Fruit fly (Drosophila melanogaster) whole organism, embryonic: ENCODE measurements around the gene Nse4.
A peak's percentile ranks its signal among the peaks of the same experiment; 100 is the strongest.

ENCODE experiments used
- BEAF-32 ChIP-seq: fragments of 200-800 bp; sonication (Bioruptor generic); optimal IDR thresholded peaks from 3 replicates; lab custom pipeline; 2017; ENCODE audit warnings: missing biosample characterization, missing genetic modification characterization, mild to moderate bottlenecking, moderate library complexity, missing genetic modification reagents
- Bgb ChIP-seq: fragments of 200-800 bp; sonication (Bioruptor generic); IDR thresholded peaks from 2 replicates; pipeline ENCODE4 v1.3.6; 2022; ENCODE audit warnings: missing biosample characterization, missing genetic modification characterization; ENCODE audit not compliant: partially characterized antibody
- BtbVII ChIP-seq: fragments of 200-800 bp; sonication (Bioruptor generic); optimal IDR thresholded peaks from 3 replicates; lab custom pipeline; 2017; ENCODE audit warnings: missing biosample characterization, mild to moderate bottlenecking, missing genetic modification characterization
- CG10321 ChIP-seq: fragments of 200-800 bp; sonication (Bioruptor generic); IDR thresholded peaks from 2 replicates; pipeline ENCODE4 v1.3.6; 2022; ENCODE audit warnings: missing biosample characterization, missing genetic modification characterization
- CG10366 ChIP-seq: fragments of 200-800 bp; sonication (Bioruptor generic); IDR thresholded peaks from 2 replicates; pipeline ENCODE4 v1.3.6; 2022; ENCODE audit warnings: missing biosample characterization, missing genetic modification characterization
- CG11093 ChIP-seq: fragments of 200-800 bp; sonication (Bioruptor generic); IDR thresholded peaks from 3 replicates; pipeline ENCODE4 v1.3.6; 2022; ENCODE audit warnings: missing biosample characterization, missing genetic modification characterization
- CG11247 ChIP-seq: fragments of 200-800 bp; sonication (Bioruptor generic); IDR thresholded peaks from 2 replicates; pipeline ENCODE4 v1.3.6; 2022; ENCODE audit warnings: missing biosample characterization, missing genetic modification characterization
- CG12155 ChIP-seq: fragments of 200-800 bp; sonication (Bioruptor generic); optimal IDR thresholded peaks from 3 replicates; lab custom pipeline; 2016; ENCODE audit warnings: missing biosample characterization, missing genetic modification characterization
- CG13287 ChIP-seq: fragments of 200-800 bp; sonication (Bioruptor generic); IDR thresholded peaks from 2 replicates; pipeline ENCODE4 v1.3.6; 2022; ENCODE audit warnings: missing biosample characterization, missing genetic modification characterization; ENCODE audit not compliant: partially characterized antibody
- CG15073 ChIP-seq: fragments of 200-800 bp; sonication (Bioruptor generic); optimal IDR thresholded peaks from 2 replicates; lab custom pipeline; 2016; ENCODE audit warnings: missing biosample characterization, missing genetic modification characterization
- CG15514 ChIP-seq: fragments of 200-800 bp; sonication (Bioruptor generic); optimal IDR thresholded peaks from 3 replicates; lab custom pipeline; 2017; ENCODE audit warnings: missing biosample characterization, missing genetic modification characterization, mild to moderate bottlenecking, moderate library complexity, missing genetic modification reagents
- CG1792 ChIP-seq: fragments of 200-800 bp; sonication (Bioruptor generic); optimal IDR thresholded peaks from 2 replicates; lab custom pipeline; 2016; ENCODE audit warnings: missing biosample characterization, missing genetic modification characterization
- CG2116 ChIP-seq: fragments of 200-800 bp; sonication (Bioruptor generic); optimal IDR thresholded peaks from 3 replicates; lab custom pipeline; 2018; ENCODE audit warnings: missing biosample characterization, mild to moderate bottlenecking, missing genetic modification characterization
- CG32767 ChIP-seq: fragments of 200-800 bp; sonication (Bioruptor generic); IDR thresholded peaks from 2 replicates; pipeline ENCODE4 v1.3.6; 2022; ENCODE audit warnings: missing biosample characterization, missing genetic modification characterization
- CG5180 ChIP-seq: fragments of 200-800 bp; sonication (Bioruptor generic); optimal IDR thresholded peaks from 3 replicates; lab custom pipeline; 2017; ENCODE audit warnings: missing biosample characterization, missing genetic modification characterization, mild to moderate bottlenecking, moderate library complexity, missing genetic modification reagents
- CG6654 ChIP-seq: fragments of 200-800 bp; sonication (Bioruptor generic); optimal IDR thresholded peaks from 2 replicates; lab custom pipeline; 2017; ENCODE audit warnings: missing biosample characterization, mild to moderate bottlenecking, missing genetic modification characterization
- Dll ChIP-seq: fragments of 200-800 bp; sonication (Bioruptor generic); IDR thresholded peaks from 4 replicates; pipeline ENCODE4 v1.3.6; 2022; ENCODE audit warnings: missing biosample characterization, missing genetic modification characterization; ENCODE audit not compliant: partially characterized antibody
- Dp ChIP-seq: fragments of 200-800 bp; sonication (Bioruptor generic); optimal IDR thresholded peaks from 2 replicates; lab custom pipeline; 2018; ENCODE audit warnings: missing biosample characterization, mild to moderate bottlenecking, missing genetic modification characterization, moderate library complexity
- Dref ChIP-seq: fragments of 200-800 bp; sonication (Bioruptor generic); IDR thresholded peaks from 2 replicates; pipeline ENCODE4 v1.3.6; 2022; ENCODE audit warnings: missing biosample characterization, missing genetic modification characterization
- E2f2 ChIP-seq: fragments of 200-800 bp; sonication (Bioruptor generic); IDR thresholded peaks from 2 replicates; pipeline ENCODE4 v1.3.6; 2022; ENCODE audit warnings: missing biosample characterization, missing genetic modification characterization
- HmgD ChIP-seq: fragments of 200-800 bp; sonication (Bioruptor generic); optimal IDR thresholded peaks from 3 replicates; lab custom pipeline; 2016; ENCODE audit warnings: missing biosample characterization, missing genetic modification characterization
- MBD-R2 ChIP-seq: fragments of 200-800 bp; sonication (Bioruptor generic); IDR thresholded peaks from 2 replicates; pipeline ENCODE4 v1.3.6; 2022; ENCODE audit warnings: missing biosample characterization, missing genetic modification characterization
- Mes4 ChIP-seq: fragments of 200-800 bp; sonication (Bioruptor generic); optimal IDR thresholded peaks from 2 replicates; lab custom pipeline; 2016; ENCODE audit warnings: missing biosample characterization, missing genetic modification characterization
- Myb ChIP-seq: fragments of 200-800 bp; sonication (Bioruptor generic); optimal IDR thresholded peaks from 2 replicates; lab custom pipeline; 2016; ENCODE audit warnings: missing biosample characterization, missing genetic modification characterization
- Scr ChIP-seq: fragments of 200-800 bp; sonication (Bioruptor generic); IDR thresholded peaks from 2 replicates; pipeline ENCODE4 v1.3.6; 2022; ENCODE audit warnings: missing biosample characterization, missing genetic modification characterization; ENCODE audit not compliant: partially characterized antibody
- YL-1 ChIP-seq: fragments of 200-800 bp; sonication (Bioruptor generic); optimal IDR thresholded peaks from 3 replicates; lab custom pipeline; 2017; ENCODE audit warnings: missing biosample characterization, mild to moderate bottlenecking, missing genetic modification characterization
- ac ChIP-seq: fragments of 200-800 bp; sonication (Bioruptor generic); optimal IDR thresholded peaks from 3 replicates; lab custom pipeline; 2017; ENCODE audit warnings: missing biosample characterization, mild to moderate bottlenecking, missing genetic modification characterization
- amos ChIP-seq: fragments of 200-800 bp; sonication (Bioruptor generic); IDR thresholded peaks from 2 replicates; pipeline ENCODE4 v1.3.6; 2022; ENCODE audit warnings: missing biosample characterization, missing genetic modification characterization; ENCODE audit not compliant: partially characterized antibody
- bowl ChIP-seq: fragments of 200-800 bp; sonication (Bioruptor generic); IDR thresholded peaks from 2 replicates; pipeline ENCODE4 v1.3.6; 2022; ENCODE audit warnings: missing biosample characterization, missing genetic modification characterization
- chinmo ChIP-seq: fragments of 200-800 bp; sonication (Bioruptor generic); IDR thresholded peaks from 4 replicates; pipeline ENCODE4 v1.3.6; 2022; ENCODE audit warnings: missing biosample characterization, missing genetic modification characterization; ENCODE audit not compliant: partially characterized antibody
- dimm ChIP-seq: fragments of 200-800 bp; sonication (Bioruptor generic); IDR thresholded peaks from 2 replicates; pipeline ENCODE4 v1.3.6; 2022; ENCODE audit warnings: missing biosample characterization, missing genetic modification characterization
- eve ChIP-seq, 2 experiments: fragments of >200 bp; optimal IDR thresholded peaks; 2 replicates each; lab custom pipeline; 2017; ENCODE audit warnings: missing biosample characterization in 2 of 2, missing genetic modification characterization in 2 of 2
- fu2 ChIP-seq: fragments of 200-800 bp; sonication (Bioruptor generic); optimal IDR thresholded peaks from 2 replicates; lab custom pipeline; 2016; ENCODE audit warnings: missing biosample characterization, missing genetic modification characterization
- hbn ChIP-seq: fragments of 200-800 bp; sonication (Bioruptor generic); IDR thresholded peaks from 2 replicates; pipeline ENCODE4 v1.3.6; 2022; ENCODE audit warnings: missing biosample characterization, missing genetic modification characterization; ENCODE audit not compliant: partially characterized antibody
- lbe ChIP-seq: fragments of 200-800 bp; sonication (Bioruptor generic); optimal IDR thresholded peaks from 2 replicates; lab custom pipeline; 2016; ENCODE audit warnings: missing biosample characterization, mild to moderate bottlenecking, missing genetic modification characterization
- lilli ChIP-seq: fragments of 200-800 bp; sonication (Bioruptor generic); optimal IDR thresholded peaks from 3 replicates; lab custom pipeline; 2016; ENCODE audit warnings: missing biosample characterization, missing genetic modification characterization
- luna ChIP-seq: fragments of 200-800 bp; sonication (Bioruptor generic); optimal IDR thresholded peaks from 2 replicates; lab custom pipeline; 2016; ENCODE audit warnings: missing biosample characterization, missing genetic modification characterization
- pzg ChIP-seq: fragments of 200-800 bp; sonication (Bioruptor generic); optimal IDR thresholded peaks from 3 replicates; lab custom pipeline; 2018; ENCODE audit warnings: missing biosample characterization, mild to moderate bottlenecking, missing genetic modification characterization, moderate library complexity
- ranshi ChIP-seq: fragments of 200-800 bp; sonication (Bioruptor generic); IDR thresholded peaks from 2 replicates; pipeline ENCODE4 v1.3.6; 2022; ENCODE audit warnings: missing biosample characterization, missing genetic modification characterization
- ro ChIP-seq: fragments of 200-800 bp; sonication (Bioruptor generic); IDR thresholded peaks from 2 replicates; pipeline ENCODE4 v1.3.6; 2022; ENCODE audit warnings: missing biosample characterization, missing genetic modification characterization
- row ChIP-seq: fragments of 200-800 bp; sonication (Bioruptor generic); IDR thresholded peaks from 3 replicates; pipeline ENCODE4 v1.3.6; 2022; ENCODE audit warnings: missing biosample characterization, missing genetic modification characterization
- schlank ChIP-seq: fragments of 200-800 bp; sonication (Bioruptor generic); optimal IDR thresholded peaks from 2 replicates; lab custom pipeline; 2018; ENCODE audit warnings: missing biosample characterization, mild to moderate bottlenecking, missing genetic modification characterization
- sna ChIP-seq: fragments of 200-800 bp; sonication (Bioruptor generic); IDR thresholded peaks from 2 replicates; pipeline ENCODE4 v1.3.6; 2022; ENCODE audit warnings: missing biosample characterization, missing genetic modification characterization; ENCODE audit not compliant: partially characterized antibody
- stwl ChIP-seq: fragments of 200-800 bp; sonication (Bioruptor generic); optimal IDR thresholded peaks from 3 replicates; lab custom pipeline; 2018; ENCODE audit warnings: missing biosample characterization, mild to moderate bottlenecking, missing genetic modification characterization, moderate library complexity
- trh ChIP-seq: fragments of 200-800 bp; sonication (Bioruptor generic); optimal IDR thresholded peaks from 2 replicates; lab custom pipeline; 2016; ENCODE audit warnings: missing biosample characterization, missing genetic modification characterization
- wek ChIP-seq: fragments of 200-800 bp; sonication (Bioruptor generic); optimal IDR thresholded peaks from 3 replicates; lab custom pipeline; 2018; ENCODE audit warnings: missing biosample characterization, mild to moderate bottlenecking, missing genetic modification characterization, moderate library complexity

The Nse4 gene

DNA sequence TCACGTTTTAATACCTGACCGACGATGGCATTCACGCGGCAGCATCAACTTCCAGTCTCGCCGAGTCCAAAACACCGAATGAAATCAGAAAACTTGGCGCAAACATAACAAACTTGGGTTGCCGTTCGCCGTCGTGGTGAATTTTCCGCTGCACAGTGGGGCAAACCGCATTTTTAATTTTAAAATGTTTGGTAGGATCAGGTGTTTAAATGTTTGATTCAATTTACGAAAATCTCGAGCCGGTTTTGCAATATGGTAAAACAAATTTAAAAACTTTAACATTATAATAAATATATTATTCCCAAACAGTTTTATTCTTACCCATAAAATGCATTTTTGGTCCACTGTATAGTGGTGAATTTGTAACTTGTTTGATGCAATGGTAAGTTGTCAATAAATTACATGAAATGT, 35.0 kb downstream of the Nse4 start, which contains the start of gene RluA-1 (continued):
- TF ChIP-seq CG12155 (GFP tag; lab: Kevin White, UChicago): peak; percentile 97
- peak; percentile 86 for TF ChIP-seq fu2 (GFP tag; lab: Kevin White, UChicago)
- peak; percentile 98 for TF ChIP-seq trh (GFP tag; lab: Kevin White, UChicago)
- TF ChIP-seq CG10366 (GFP tag; lab: Robert Waterston, UW): peak; percentile 99
- TF ChIP-seq amos: peak; percentile 50
- TF ChIP-seq luna: no peak
- TF ChIP-seq lbe (GFP tag; lab: Kevin White, UChicago): peak; percentile 87
- peak; percentile 99 for TF ChIP-seq CG32767 (GFP tag; lab: Robert Waterston, UW)
- TF ChIP-seq E2f2 (GFP tag; lab: Robert Waterston, UW): peak; percentile 94
- TF ChIP-seq dimm (GFP tag; lab: Robert Waterston, UW): peak; percentile 99
- TF ChIP-seq CG11247 (GFP tag; lab: Robert Waterston, UW): peak; percentile 99

DNA sequence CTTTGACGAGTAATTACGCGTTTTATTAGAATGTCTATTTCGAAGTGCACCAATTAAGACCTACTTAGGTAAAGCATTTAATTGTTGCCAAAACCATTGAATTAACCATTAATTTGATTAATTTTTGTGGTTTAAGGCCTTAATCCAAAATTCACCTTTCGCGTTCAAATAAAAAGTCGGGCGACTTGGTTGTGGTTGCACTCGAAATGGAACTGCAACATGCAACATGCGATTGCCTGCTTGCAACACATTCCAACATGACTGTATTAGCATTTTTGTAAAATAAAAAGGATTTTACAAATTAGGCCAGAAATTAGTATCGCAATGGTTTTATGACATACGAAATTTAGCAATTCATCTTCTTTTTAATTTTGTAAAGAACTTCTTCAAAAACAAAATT, 35.6 kb downstream of the Nse4 start:
- TF ChIP-seq bowl (GFP tag; lab: Robert Waterston, UW) (no peak), CG5180 (GFP tag; lab: Kevin White, UChicago) (peak; percentile 91), lbe (GFP tag; lab: Kevin White, UChicago) (no peak), CG1792 (GFP tag; lab: Kevin White, UChicago) (no peak), ro (GFP tag; lab: Robert Waterston, UW) (no peak)

DNA sequence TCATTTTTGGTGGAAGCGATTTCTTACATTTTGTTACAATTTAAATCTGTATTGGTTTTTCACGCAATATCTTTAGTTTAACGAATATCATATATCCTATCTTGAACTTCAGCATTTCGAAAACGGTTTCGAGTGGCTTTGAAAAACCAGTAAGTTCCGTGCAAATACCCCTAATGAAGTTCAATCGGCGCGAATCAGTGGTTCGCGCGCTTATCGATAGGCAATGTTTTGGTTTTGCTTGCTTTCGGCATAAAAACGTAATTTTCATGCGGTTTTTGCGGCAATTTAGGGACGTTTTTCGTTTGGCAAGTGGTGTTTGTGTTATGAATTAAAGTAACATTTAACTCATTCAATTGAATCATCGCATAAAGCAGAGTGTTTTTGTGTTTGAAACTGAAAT, 37.6 kb downstream of the Nse4 start, which contains the start of gene RluA-2:
TSS of gene RluA-2 (plus strand) at position 195 of the 400 bp plus-strand sequence.
- TF ChIP-seq stwl (tag; lab: Kevin White, UChicago): peak; percentile 38
- peak; percentile 61 for TF ChIP-seq CG13287 (GFP tag; lab: Robert Waterston, UW)
- no peak for TF ChIP-seq chinmo (GFP tag; lab: Robert Waterston, UW)
- no peak for TF ChIP-seq ranshi
- TF ChIP-seq lilli (GFP tag; lab: Kevin White, UChicago): no peak
- TF ChIP-seq MBD-R2 (GFP tag; lab: Robert Waterston, UW): peak; percentile 52; the same call in 1 of the 2 replicates
- TF ChIP-seq Dll (GFP tag; lab: Robert Waterston, UW): 0 out of 4 replicates have a peak, but pooled peaks have one; percentile 43
- TF ChIP-seq Dp (GFP tag; lab: Kevin White, UChicago): peak; percentile 49
- no peak for TF ChIP-seq YL-1
- TF ChIP-seq row (GFP tag; lab: Robert Waterston, UW): 0 out of 3 replicates have a peak, but pooled peaks have one; percentile 11
- TF ChIP-seq CG15073 (GFP tag; lab: Kevin White, UChicago): no peak
- peak; percentile 53; the same call in 1 of the 2 replicates for TF ChIP-seq Scr (GFP tag; lab: Robert Waterston, UW)
- TF ChIP-seq schlank (tag; lab: Kevin White, UChicago): no peak
- peak in 1 of 2 experiments; percentile 26 for TF ChIP-seq eve (GFP tag; optimal IDR thresholded peaks at IDR 0.05; lab: Kevin White, UChicago)
- TF ChIP-seq CG10321: no peak
- TF ChIP-seq Bgb (GFP tag; lab: Robert Waterston, UW): peak; percentile 24; the same call in 1 of the 2 replicates
- TF ChIP-seq wek (GFP tag; lab: Kevin White, UChicago): peak; percentile 94
- TF ChIP-seq E2f2 (GFP tag; lab: Robert Waterston, UW): peak; percentile 48
- no peak for TF ChIP-seq CG6654 (GFP tag; lab: Kevin White, UChicago)
- no peak for TF ChIP-seq ac (GFP tag; lab: Kevin White, UChicago)
- TF ChIP-seq CG15514 (GFP tag; lab: Kevin White, UChicago): peak; percentile 98
- no peak for TF ChIP-seq BtbVII (GFP tag; lab: Kevin White, UChicago)
- peak; percentile 58 for TF ChIP-seq Dref (GFP tag; lab: Robert Waterston, UW)
- peak; percentile 18; the same call in 1 of the 2 replicates for TF ChIP-seq amos
- no peak for TF ChIP-seq CG11093 (GFP tag; lab: Robert Waterston, UW)
- TF ChIP-seq Mes4 (GFP tag; lab: Kevin White, UChicago): no peak
- no peak for TF ChIP-seq HmgD (GFP tag; lab: Kevin White, UChicago)
- TF ChIP-seq CG2116: peak; percentile 4
- TF ChIP-seq sna (GFP tag; lab: Robert Waterston, UW): 0 out of 2 replicates have a peak, but pooled peaks have one; percentile 40
- TF ChIP-seq BEAF-32 (GFP tag; lab: Kevin White, UChicago): peak; percentile 33
- TF ChIP-seq hbn (GFP tag; lab: Robert Waterston, UW): peak; percentile 15; the same call in 1 of the 2 replicates
- peak; percentile 81 for TF ChIP-seq Myb (GFP tag; lab: Kevin White, UChicago)
- TF ChIP-seq bowl (GFP tag; lab: Robert Waterston, UW): no peak
- TF ChIP-seq pzg: peak; percentile 22
